Worm (Caenorhabditis elegans): ENCODE results near the gene C18B10.6.

ce11 chrV:7522279-7522678, 41.4 kb upstream of the C18B10.6 start, which contains the start of gene C54F6.15:
- TF ChIP-seq dmd-8 (GFP tag; IDR thresholded peaks at IDR 0.05) (no peak), dmd-6 (GFP tag; IDR thresholded peaks at IDR 0.05) (no peak)

Measured in whole organism, L4 larva.